Fruit fly (Drosophila melanogaster) whole organism, prepupa: ENCODE data around the gene CG11409.
A peak's percentile ranks its signal among the peaks of the same experiment; 100 is the strongest.

ENCODE experiments used
- Blimp-1 ChIP-seq: fragments of 200-800 bp; sonication (Bioruptor generic); optimal IDR thresholded peaks from 3 replicates; lab custom pipeline; 2017; ENCODE audit warnings: missing biosample characterization, missing genetic modification characterization, mild to moderate bottlenecking, moderate library complexity, missing genetic modification reagents
- CG10631 ChIP-seq: fragments of 200-800 bp; sonication (Bioruptor generic); optimal IDR thresholded peaks from 2 replicates; lab custom pipeline; 2016; ENCODE audit warnings: missing biosample characterization, missing genetic modification characterization
- CG11294 ChIP-seq: fragments of 200-800 bp; sonication (Bioruptor generic); IDR thresholded peaks from 2 replicates; pipeline ENCODE4 v1.3.6; 2022; ENCODE audit warnings: missing biosample characterization, missing genetic modification characterization
- CG11902 ChIP-seq: fragments of 200-800 bp; sonication (Bioruptor generic); optimal IDR thresholded peaks from 3 replicates; lab custom pipeline; 2016; ENCODE audit warnings: missing biosample characterization, missing genetic modification characterization
- CG15336 ChIP-seq: fragments of 200-800 bp; sonication (Bioruptor generic); IDR thresholded peaks from 2 replicates; pipeline ENCODE4 v1.3.6; 2022; ENCODE audit warnings: missing biosample characterization, missing genetic modification characterization
- CG16779 ChIP-seq: fragments of 200-800 bp; sonication (Bioruptor generic); optimal IDR thresholded peaks from 3 replicates; lab custom pipeline; 2017; ENCODE audit warnings: missing biosample characterization, mild to moderate bottlenecking, missing genetic modification characterization
- CG3032 ChIP-seq: fragments of 200-800 bp; optimal IDR thresholded peaks from 2 replicates; lab custom pipeline; 2019; ENCODE audit warnings: missing biosample characterization, mild to moderate bottlenecking, missing genetic modification characterization, moderate library complexity
- CG31627 ChIP-seq: fragments of 200-800 bp; sonication (Bioruptor generic); optimal IDR thresholded peaks from 3 replicates; lab custom pipeline; 2016; ENCODE audit warnings: missing biosample characterization, missing genetic modification characterization
- CG34406 ChIP-seq: fragments of 200-800 bp; sonication (Bioruptor generic); optimal IDR thresholded peaks from 3 replicates; lab custom pipeline; 2016; ENCODE audit warnings: missing biosample characterization, missing genetic modification characterization
- CG3919 ChIP-seq: fragments of 200-800 bp; sonication (Bioruptor generic); optimal IDR thresholded peaks from 3 replicates; lab custom pipeline; 2016; ENCODE audit warnings: missing biosample characterization, missing genetic modification characterization
- CG6163 ChIP-seq: fragments of 200-800 bp; sonication (Bioruptor generic); IDR thresholded peaks from 3 replicates; pipeline ENCODE4 v1.3.6; 2022; ENCODE audit warnings: missing biosample characterization, missing genetic modification characterization
- CG6276 ChIP-seq: fragments of 200-800 bp; sonication (Bioruptor generic); optimal IDR thresholded peaks from 2 replicates; lab custom pipeline; 2017; ENCODE audit warnings: missing biosample characterization, mild to moderate bottlenecking, missing genetic modification characterization
- CG6792 ChIP-seq: fragments of 200-800 bp; sonication (Bioruptor generic); optimal IDR thresholded peaks from 3 replicates; lab custom pipeline; 2016; ENCODE audit warnings: missing biosample characterization, missing genetic modification characterization
- CG6854 ChIP-seq: fragments of 200-800 bp; sonication (Bioruptor generic); optimal IDR thresholded peaks from 2 replicates; lab custom pipeline; 2017; ENCODE audit warnings: missing biosample characterization, mild to moderate bottlenecking, missing genetic modification characterization
- CG8119 ChIP-seq: fragments of 200-800 bp; sonication (Bioruptor generic); IDR thresholded peaks from 3 replicates; pipeline ENCODE4 v1.3.6; 2022; ENCODE audit warnings: missing biosample characterization, missing genetic modification characterization
- CG8319 ChIP-seq: fragments of 200-800 bp; sonication (Bioruptor generic); optimal IDR thresholded peaks from 3 replicates; lab custom pipeline; 2016; ENCODE audit warnings: missing biosample characterization, missing genetic modification characterization
- Eip78C ChIP-seq: fragments of 200-800 bp; sonication (Bioruptor generic); peaks from one replicate; lab custom pipeline; 2016; ENCODE audit warnings: missing biosample characterization, missing genetic modification characterization
- Gug ChIP-seq: fragments of 200-800 bp; sonication (Bioruptor generic); IDR thresholded peaks from 2 replicates; pipeline ENCODE4 v1.3.6; 2022; ENCODE audit warnings: missing biosample characterization, missing genetic modification characterization
- Hr39 ChIP-seq: fragments of 200-800 bp; sonication (Bioruptor generic); optimal IDR thresholded peaks from 2 replicates; lab custom pipeline; 2016; ENCODE audit warnings: missing biosample characterization, missing genetic modification characterization
- Hr4 ChIP-seq: fragments of 200-800 bp; sonication (Bioruptor generic); optimal IDR thresholded peaks from 3 replicates; lab custom pipeline; 2016; ENCODE audit warnings: missing biosample characterization, missing genetic modification characterization
- Lpt ChIP-seq: fragments of 200-800 bp; sonication (Bioruptor generic); optimal IDR thresholded peaks from 3 replicates; lab custom pipeline; 2016; ENCODE audit warnings: missing biosample characterization, missing genetic modification characterization
- Met ChIP-seq: fragments of 200-800 bp; sonication (Bioruptor generic); optimal IDR thresholded peaks from 3 replicates; lab custom pipeline; 2016; ENCODE audit warnings: missing biosample characterization, missing genetic modification characterization
- OdsH ChIP-seq: fragments of 200-800 bp; sonication (Bioruptor generic); optimal IDR thresholded peaks from 3 replicates; lab custom pipeline; 2016; ENCODE audit warnings: missing biosample characterization, missing genetic modification characterization
- Sox102F ChIP-seq: fragments of 200-800 bp; sonication (Bioruptor generic); optimal IDR thresholded peaks from 2 replicates; lab custom pipeline; 2016; ENCODE audit warnings: missing biosample characterization, mild to moderate bottlenecking, missing genetic modification characterization
- Sox14 ChIP-seq: fragments of 200-800 bp; sonication (Bioruptor generic); optimal IDR thresholded peaks from 3 replicates; lab custom pipeline; 2016; ENCODE audit warnings: missing biosample characterization, missing genetic modification characterization
- Sox15 ChIP-seq: fragments of 200-800 bp; sonication (Bioruptor generic); optimal IDR thresholded peaks from 3 replicates; lab custom pipeline; 2016; ENCODE audit warnings: missing biosample characterization, missing genetic modification characterization
- achi ChIP-seq: fragments of 200-800 bp; sonication (Bioruptor generic); optimal IDR thresholded peaks from 3 replicates; lab custom pipeline; 2016; ENCODE audit warnings: missing biosample characterization, missing genetic modification characterization
- cyc ChIP-seq: fragments of 200-800 bp; sonication (Bioruptor generic); optimal IDR thresholded peaks from 3 replicates; lab custom pipeline; 2016; ENCODE audit warnings: missing biosample characterization, missing genetic modification characterization
- eg ChIP-seq: fragments of 200-800 bp; sonication (Bioruptor generic); IDR thresholded peaks from 3 replicates; pipeline ENCODE4 v1.3.6; 2022; ENCODE audit warnings: missing biosample characterization, missing genetic modification characterization
- esn ChIP-seq: fragments of 200-800 bp; sonication (Bioruptor generic); optimal IDR thresholded peaks from 2 replicates; lab custom pipeline; 2016; ENCODE audit warnings: missing biosample characterization, mild to moderate bottlenecking, missing genetic modification characterization, moderate library complexity
- fd85E ChIP-seq: fragments of 200-800 bp; sonication (Bioruptor generic); optimal IDR thresholded peaks from 3 replicates; lab custom pipeline; 2016; ENCODE audit warnings: missing biosample characterization, missing genetic modification characterization
- fkh ChIP-seq: fragments of 200-800 bp; sonication (Bioruptor generic); optimal IDR thresholded peaks from 3 replicates; lab custom pipeline; 2017; ENCODE audit warnings: missing biosample characterization, mild to moderate bottlenecking, missing genetic modification characterization, moderate library complexity
- lz ChIP-seq: fragments of 200-800 bp; sonication (Bioruptor generic); optimal IDR thresholded peaks from 3 replicates; lab custom pipeline; 2016; ENCODE audit warnings: missing biosample characterization, missing genetic modification characterization
- net ChIP-seq: fragments of 200-800 bp; sonication (Bioruptor generic); optimal IDR thresholded peaks from 3 replicates; lab custom pipeline; 2016; ENCODE audit warnings: missing biosample characterization, missing genetic modification characterization
- salr ChIP-seq, 2 experiments: fragments of 200-800 bp; sonication (Bioruptor generic); optimal IDR thresholded peaks; 3 replicates each; lab custom pipeline; 2016 to 2018; ENCODE audit warnings: missing biosample characterization in 2 of 2, missing genetic modification characterization in 2 of 2, mild to moderate bottlenecking in 1 of 2
- spab ChIP-seq: fragments of 200-800 bp; sonication (Bioruptor generic); optimal IDR thresholded peaks from 2 replicates; lab custom pipeline; 2017; ENCODE audit warnings: missing biosample characterization, mild to moderate bottlenecking, missing genetic modification characterization, missing genetic modification reagents
- ss ChIP-seq, 2 experiments: fragments of 200-800 bp; sonication (Bioruptor generic); optimal IDR thresholded peaks; 2 replicates in 1 of 2; 3 replicates in 1 of 2; lab custom pipeline; 2017 to 2018; ENCODE audit warnings: mild to moderate bottlenecking in 2 of 2, missing biosample characterization in 2 of 2, missing genetic modification characterization in 2 of 2, moderate library complexity in 1 of 2
- svp ChIP-seq: fragments of 200-800 bp; sonication (Bioruptor generic); peaks from one replicate; lab custom pipeline; 2016; ENCODE audit warnings: missing biosample characterization, missing genetic modification characterization
- topi ChIP-seq: fragments of 200-800 bp; sonication (Bioruptor generic); optimal IDR thresholded peaks from 3 replicates; lab custom pipeline; 2016; ENCODE audit warnings: missing biosample characterization, missing genetic modification characterization

Gene CG11409

DNA sequence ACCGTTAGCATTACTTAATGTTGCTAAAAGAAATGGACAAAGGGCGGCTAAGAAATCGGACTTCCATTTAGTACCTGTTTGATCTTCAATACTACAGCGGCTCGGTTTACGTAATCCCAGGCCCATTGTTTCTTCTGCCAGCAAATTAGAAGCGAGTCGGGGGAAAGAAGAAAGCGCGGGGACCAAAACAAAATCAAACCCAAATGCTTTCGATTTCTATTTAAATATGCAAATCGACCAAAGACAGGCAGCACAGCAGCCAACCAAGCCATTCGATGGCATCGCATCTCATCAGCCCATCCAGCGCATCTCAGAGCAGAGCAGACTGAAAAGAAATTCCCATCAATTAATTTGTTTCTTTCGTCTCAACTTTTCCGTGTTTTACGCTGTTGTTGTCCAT lies 28.9 kb downstream of the CG11409 start:
- no peak for TF ChIP-seq CG34406 (GFP tag; lab: Kevin White, UChicago)
- no peak for TF ChIP-seq Hr4 (GFP tag; lab: Kevin White, UChicago)
- no peak for TF ChIP-seq Hr39 (GFP tag; lab: Kevin White, UChicago)
- TF ChIP-seq CG11902 (GFP tag; lab: Kevin White, UChicago): no peak
- no peak for TF ChIP-seq CG8319 (GFP tag; lab: Kevin White, UChicago)
- no peak for TF ChIP-seq Met (GFP tag; lab: Kevin White, UChicago)
- no peak for TF ChIP-seq OdsH
- TF ChIP-seq Sox14 (GFP tag; lab: Kevin White, UChicago): no peak
- TF ChIP-seq CG16779 (tag; lab: Kevin White, UChicago): no peak
- TF ChIP-seq lz (GFP tag; lab: Kevin White, UChicago): no peak
- TF ChIP-seq, all 60 proteins: peak for 0

DNA sequence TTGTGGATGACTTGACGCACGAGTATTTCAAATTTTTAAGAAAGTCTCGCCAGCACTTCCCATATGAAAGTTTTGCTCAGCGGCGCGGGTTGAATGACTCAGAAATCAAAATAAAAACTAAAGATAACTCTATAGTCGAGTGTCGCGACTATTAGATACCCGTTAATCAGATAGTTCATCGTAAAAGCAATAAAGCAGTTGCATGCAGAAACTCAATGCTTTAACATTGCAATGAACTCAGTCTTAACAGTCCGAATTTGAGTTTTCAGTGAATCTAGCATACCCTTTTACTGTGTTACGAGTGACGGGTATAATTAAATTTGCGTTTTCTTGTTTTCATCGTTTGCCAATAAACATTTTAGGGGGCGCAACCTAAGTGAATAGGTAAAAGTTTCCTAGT lies 30.2 kb downstream of the CG11409 start:
- TF ChIP-seq spab (GFP tag; lab: Kevin White, UChicago): no peak
- TF ChIP-seq CG3032: no peak
- TF ChIP-seq esn (GFP tag; lab: Kevin White, UChicago): no peak
- no peak for TF ChIP-seq topi (GFP tag; lab: Kevin White, UChicago)
- no peak for TF ChIP-seq Lpt (GFP tag; lab: Kevin White, UChicago)
- no peak for TF ChIP-seq CG15336
- no peak for TF ChIP-seq Sox102F (GFP tag; lab: Kevin White, UChicago)
- no peak for TF ChIP-seq cyc (GFP tag; lab: Kevin White, UChicago)
- TF ChIP-seq fd85E: no peak
- no peak for TF ChIP-seq net (GFP tag; lab: Kevin White, UChicago)
- no peak for TF ChIP-seq fkh (GFP tag; lab: Kevin White, UChicago)
- TF ChIP-seq CG10631: no peak
- TF ChIP-seq CG31627 (GFP tag; lab: Kevin White, UChicago): no peak
- TF ChIP-seq Hr4 (GFP tag; lab: Kevin White, UChicago): no peak
- no peak for TF ChIP-seq CG6163
- TF ChIP-seq Sox15 (GFP tag; lab: Kevin White, UChicago): no peak
- TF ChIP-seq CG6792: no peak
- no peak for TF ChIP-seq Eip78C (GFP tag; lab: Kevin White, UChicago)
- no peak for TF ChIP-seq CG8319 (GFP tag; lab: Kevin White, UChicago)
- TF ChIP-seq achi (GFP tag; lab: Kevin White, UChicago): no peak

DNA sequence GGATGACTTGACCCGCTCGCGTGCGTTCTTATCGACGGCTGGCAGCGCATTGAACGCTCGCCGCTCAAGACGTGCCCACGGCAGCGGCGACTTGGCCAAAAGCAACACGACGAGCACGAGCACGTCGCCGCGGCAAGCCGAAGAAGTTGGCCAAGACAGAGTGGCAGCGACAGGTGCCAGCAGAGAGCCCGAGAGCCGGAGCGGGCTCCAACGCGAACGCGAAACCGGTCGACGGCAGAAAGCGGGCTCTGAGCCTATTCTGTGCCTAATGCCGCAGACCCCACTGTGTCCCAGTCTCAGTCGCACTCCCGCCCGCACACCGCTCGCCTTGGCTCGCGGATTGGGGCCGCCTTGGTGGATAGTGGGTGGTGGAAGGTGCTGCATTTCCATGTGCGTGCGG lies 32.9 kb downstream of the CG11409 start:
- TF ChIP-seq ss (GFP tag; optimal IDR thresholded peaks at IDR 0.05; lab: Kevin White, UChicago) (peak in 1 of 2 experiments; percentile 30), CG8119 (GFP tag; lab: Robert Waterston, UW) (no peak), cyc (GFP tag; lab: Kevin White, UChicago) (no peak), salr (GFP tag; optimal IDR thresholded peaks at IDR 0.05; lab: Kevin White, UChicago) (no peak), CG6792 (no peak), CG15336 (peak; percentile 20; the same call in 1 of the 2 replicates), fkh (GFP tag; lab: Kevin White, UChicago) (no peak), CG6276 (GFP tag; lab: Kevin White, UChicago) (no peak), CG6163 (no peak), Lpt (GFP tag; lab: Kevin White, UChicago) (no peak), CG6854 (GFP tag; lab: Kevin White, UChicago) (peak; percentile 49), eg (peak; percentile 25; the same call in 1 of the 3 replicates), Gug (GFP tag; lab: Robert Waterston, UW) (no peak), Blimp-1 (GFP tag; lab: Kevin White, UChicago) (no peak)
- TF ChIP-seq, all 60 proteins: peak for 4

DNA sequence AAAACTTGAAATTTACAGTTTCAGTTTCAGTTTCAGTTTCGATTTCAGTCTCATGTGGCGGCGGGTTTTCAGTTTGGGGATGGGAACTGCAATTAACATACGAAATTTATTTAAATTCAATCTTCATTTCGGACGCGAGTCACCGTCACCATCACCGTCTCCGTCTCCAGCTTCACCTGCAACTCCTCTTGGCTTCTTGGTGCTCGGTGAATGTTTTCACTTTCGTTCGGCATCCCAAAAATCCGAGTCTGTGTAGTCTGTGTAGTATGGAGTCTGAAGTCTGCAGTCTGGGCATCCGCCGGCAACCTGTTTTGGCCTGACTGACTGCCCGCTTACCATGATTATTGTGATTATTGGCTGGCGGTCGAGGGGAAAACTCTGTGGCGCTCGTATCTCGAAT lies 37.4 kb downstream of the CG11409 start:
- TF ChIP-seq Gug (GFP tag; lab: Robert Waterston, UW) (no peak), CG11294 (GFP tag; lab: Robert Waterston, UW) (no peak), CG6276 (GFP tag; lab: Kevin White, UChicago) (no peak), svp (GFP tag; lab: Kevin White, UChicago) (no peak), CG3919 (GFP tag; lab: Kevin White, UChicago) (no peak), Blimp-1 (GFP tag; lab: Kevin White, UChicago) (peak; percentile 95), Met (GFP tag; lab: Kevin White, UChicago) (no peak), Sox15 (GFP tag; lab: Kevin White, UChicago) (no peak), CG16779 (tag; lab: Kevin White, UChicago) (no peak), Eip78C (GFP tag; lab: Kevin White, UChicago) (peak; percentile 50)
